Worm (Caenorhabditis elegans) whole organism, late embryonic: ENCODE data around the gene C15B12.8.

Experiments used
- K02D7.2 ChIP-seq: sonication (generic microtip); optimal IDR thresholded peaks from 2 replicates; lab custom pipeline; 2017; ENCODE audit warnings: mild to moderate bottlenecking, missing genetic modification characterization, missing compliant biosample characterization
- T23F11.4 ChIP-seq: fragments of 200-800 bp; sonication (Bioruptor generic); optimal IDR thresholded peaks from 2 replicates; lab custom pipeline; 2018; ENCODE audit warnings: mild to moderate bottlenecking, missing genetic modification characterization, missing compliant biosample characterization
- Y22D7AL.16 ChIP-seq: sonication (generic microtip); optimal IDR thresholded peaks from 2 replicates; lab custom pipeline; 2016; ENCODE audit warnings: missing genetic modification characterization, missing compliant biosample characterization
- ahr-1 ChIP-seq: sonication (generic microtip); optimal IDR thresholded peaks from 2 replicates; lab custom pipeline; 2016; ENCODE audit warnings: missing genetic modification characterization, missing compliant biosample characterization
- ama-1 ChIP-seq: fragments of 150-350 bp; optimal IDR thresholded peaks from 2 replicates; lab custom pipeline; 2014
- ceh-14 ChIP-seq: sonication (generic microtip); optimal IDR thresholded peaks from 2 replicates; lab custom pipeline; 2016; ENCODE audit warnings: missing genotype, missing genetic modification characterization, missing compliant biosample characterization
- ceh-18 ChIP-seq: sonication (generic microtip); optimal IDR thresholded peaks from 2 replicates; lab custom pipeline; 2016; ENCODE audit warnings: missing genetic modification characterization, missing compliant biosample characterization
- ceh-19 ChIP-seq: fragments of 200-800 bp; sonication (Bioruptor generic); optimal IDR thresholded peaks from 2 replicates; lab custom pipeline; 2018; ENCODE audit warnings: mild to moderate bottlenecking, missing genetic modification characterization, missing compliant biosample characterization
- ceh-24 ChIP-seq: sonication (generic microtip); optimal IDR thresholded peaks from 2 replicates; lab custom pipeline; 2016; ENCODE audit warnings: mild to moderate bottlenecking, missing genetic modification characterization, missing compliant biosample characterization
- ceh-31 ChIP-seq: sonication (generic microtip); optimal IDR thresholded peaks from 2 replicates; lab custom pipeline; 2016; ENCODE audit warnings: missing genetic modification characterization, missing compliant biosample characterization
- ceh-45 ChIP-seq: fragments of 200-800 bp; sonication (Bioruptor generic); IDR thresholded peaks from 2 replicates; pipeline ENCODE4 v1.3.6; 2022; ENCODE audit warnings: missing genetic modification reagents, missing genetic modification characterization, missing compliant biosample characterization
- ceh-48 ChIP-seq: sonication (generic microtip); optimal IDR thresholded peaks from 2 replicates; lab custom pipeline; 2016; ENCODE audit warnings: missing genetic modification characterization, inconsistent platforms, missing compliant biosample characterization
- ceh-6 ChIP-seq: fragments of 200-800 bp; sonication (Bioruptor generic); optimal IDR thresholded peaks from 2 replicates; lab custom pipeline; 2018; ENCODE audit warnings: mild to moderate bottlenecking, missing genetic modification characterization, missing compliant biosample characterization
- che-1 ChIP-seq: sonication (generic microtip); optimal IDR thresholded peaks from 2 replicates; lab custom pipeline; 2016; ENCODE audit warnings: mild to moderate bottlenecking, missing genetic modification characterization, missing compliant biosample characterization
- dmd-4 ChIP-seq: sonication (generic microtip); optimal IDR thresholded peaks from 2 replicates; lab custom pipeline; 2016; ENCODE audit warnings: borderline replicate concordance, missing genetic modification characterization, missing compliant biosample characterization
- dve-1 ChIP-seq: sonication (generic microtip); optimal IDR thresholded peaks from 2 replicates; lab custom pipeline; 2017; ENCODE audit warnings: antibody characterized with exemption, mild to moderate bottlenecking, missing genetic modification characterization, missing compliant biosample characterization
- elt-2 ChIP-seq: sonication (generic microtip); optimal IDR thresholded peaks from 2 replicates; lab custom pipeline; 2016; ENCODE audit warnings: missing genetic modification reagents, missing genetic modification characterization, missing compliant biosample characterization
- elt-4 ChIP-seq: sonication (generic microtip); optimal IDR thresholded peaks from 2 replicates; lab custom pipeline; 2016; ENCODE audit warnings: missing genetic modification characterization, missing compliant biosample characterization
- ets-4 ChIP-seq: sonication (generic microtip); optimal IDR thresholded peaks from 2 replicates; lab custom pipeline; 2016; ENCODE audit warnings: missing genetic modification characterization, missing compliant biosample characterization
- fax-1 ChIP-seq: sonication (generic microtip); optimal IDR thresholded peaks from 2 replicates; lab custom pipeline; 2016; ENCODE audit warnings: missing genotype, missing genetic modification characterization, missing compliant biosample characterization
- gmeb-2 ChIP-seq: sonication (generic microtip); optimal IDR thresholded peaks from 2 replicates; lab custom pipeline; 2016; ENCODE audit warnings: missing genetic modification characterization, inconsistent platforms, missing compliant biosample characterization
- hlh-13 ChIP-seq: fragments of 200-800 bp; sonication (Bioruptor generic); optimal IDR thresholded peaks from 2 replicates; lab custom pipeline; 2018; ENCODE audit warnings: mild to moderate bottlenecking, missing genetic modification characterization, missing compliant biosample characterization
- lim-6 ChIP-seq: sonication (generic microtip); optimal IDR thresholded peaks from 2 replicates; lab custom pipeline; 2016; ENCODE audit warnings: missing genetic modification characterization, missing compliant biosample characterization
- madf-2 ChIP-seq: sonication (generic microtip); optimal IDR thresholded peaks from 2 replicates; lab custom pipeline; 2017; ENCODE audit warnings: missing genetic modification characterization, missing compliant biosample characterization
- nfya-1 ChIP-seq: sonication (generic microtip); optimal IDR thresholded peaks from 2 replicates; lab custom pipeline; 2017; ENCODE audit warnings: missing genetic modification characterization, mild to moderate bottlenecking, missing compliant biosample characterization, antibody characterized with exemption, moderate library complexity
- odd-2 ChIP-seq: sonication (generic microtip); optimal IDR thresholded peaks from 2 replicates; lab custom pipeline; 2017; ENCODE audit warnings: antibody characterized with exemption, mild to moderate bottlenecking, missing genetic modification characterization, missing compliant biosample characterization
- pag-3 ChIP-seq: sonication (generic microtip); optimal IDR thresholded peaks from 2 replicates; lab custom pipeline; 2016; ENCODE audit warnings: missing compliant biosample characterization, missing genetic modification characterization, borderline replicate concordance
- pat-9 ChIP-seq: fragments of 200-800 bp; sonication (Bioruptor generic); optimal IDR thresholded peaks from 2 replicates; lab custom pipeline; 2018; ENCODE audit warnings: mild to moderate bottlenecking, missing genetic modification characterization, moderate library complexity, missing compliant biosample characterization
- pax-1 ChIP-seq: fragments of 150-350 bp; optimal IDR thresholded peaks from 2 replicates; lab custom pipeline; 2014; ENCODE audit warnings: missing biosample characterization, missing genetic modification characterization
- pha-4 ChIP-seq: fragments of 150-350 bp; optimal IDR thresholded peaks from 2 replicates; lab custom pipeline; 2018; ENCODE audit warnings: missing biosample characterization, missing genetic modification reagents, missing genetic modification characterization
- pqm-1 ChIP-seq: sonication (generic microtip); optimal IDR thresholded peaks from 2 replicates; lab custom pipeline; 2016; ENCODE audit warnings: missing genetic modification characterization, missing compliant biosample characterization
- ref-2 ChIP-seq: sonication (generic microtip); optimal IDR thresholded peaks from 2 replicates; lab custom pipeline; 2016; ENCODE audit warnings: missing genetic modification characterization, missing compliant biosample characterization
- rnt-1 ChIP-seq: sonication (generic microtip); optimal IDR thresholded peaks from 2 replicates; lab custom pipeline; 2016; ENCODE audit warnings: missing genetic modification characterization, missing compliant biosample characterization
- sox-2 ChIP-seq: fragments of 200-800 bp; sonication (Bioruptor generic); IDR thresholded peaks from 2 replicates; pipeline ENCODE4 v1.3.6; 2022; ENCODE audit warnings: missing genetic modification reagents, missing genetic modification characterization, missing compliant biosample characterization
- sox-4 ChIP-seq: sonication (generic microtip); optimal IDR thresholded peaks from 2 replicates; lab custom pipeline; 2017; ENCODE audit warnings: mild to moderate bottlenecking, missing genetic modification characterization, inconsistent platforms, missing compliant biosample characterization
- ttx-3 ChIP-seq: sonication (generic microtip); optimal IDR thresholded peaks from 2 replicates; lab custom pipeline; 2016; ENCODE audit warnings: missing genetic modification reagents, missing genetic modification characterization, missing compliant biosample characterization
- unc-42 ChIP-seq: sonication (generic microtip); optimal IDR thresholded peaks from 2 replicates; lab custom pipeline; 2016; ENCODE audit warnings: missing genotype, missing genetic modification characterization, missing compliant biosample characterization
- unc-55 ChIP-seq: sonication (generic microtip); optimal IDR thresholded peaks from 2 replicates; lab custom pipeline; 2017; ENCODE audit warnings: missing biosample characterization, missing genetic modification reagents, missing genetic modification characterization
- unc-86 ChIP-seq: sonication (generic microtip); optimal IDR thresholded peaks from 2 replicates; lab custom pipeline; 2016; ENCODE audit warnings: missing genetic modification characterization, missing compliant biosample characterization
- zip-5 ChIP-seq: sonication (generic microtip); optimal IDR thresholded peaks from 2 replicates; lab custom pipeline; 2016; ENCODE audit warnings: missing genetic modification characterization, missing compliant biosample characterization
- ztf-16 ChIP-seq: sonication (generic microtip); optimal IDR thresholded peaks from 2 replicates; lab custom pipeline; 2017; ENCODE audit warnings: missing genetic modification characterization, missing compliant biosample characterization

The C15B12.8 gene

ce11 chrX:6435812-6436211 is 38.3 kb upstream of the C15B12.8 start:
- TF ChIP-seq unc-86: no peak
- no peak for TF ChIP-seq elt-2
- TF ChIP-seq, all 69 proteins: peak for 0

ce11 chrX:6437545-6437944 is 36.5 kb upstream of the C15B12.8 start, which contains the start of gene K10C2.8:
Gene K10C2.8, minus strand, starts transcription at chrX:6437645.
- TF ChIP-seq Y22D7AL.16 (no peak), T23F11.4 (no peak), hlh-13 (no peak), sox-2 (GFP tag; lab: Robert Waterston, UW) (no peak), ttx-3 (tag; lab: Kevin White, UChicago) (no peak), gmeb-2 (tag; lab: Kevin White, UChicago) (no peak), pqm-1 (no peak)

- TF ChIP-seq elt-2 (no peak), ceh-6 (GFP tag; lab: Kevin White, UChicago) (no peak), pha-4 (no peak), elt-4 (tag; lab: Kevin White, UChicago) (no peak), pax-1 (tag; lab: Kevin White, UChicago) (no peak), K02D7.2 (tag; lab: Kevin White, UChicago) (no peak), ttx-3 (tag; lab: Kevin White, UChicago) (no peak), ceh-45 (GFP tag; lab: Robert Waterston, UW) (no peak), ztf-16 (tag; lab: Kevin White, UChicago) (no peak), ceh-14 (no peak)
Measured at ce11 chrX:6440464-6440863, 33.6 kb upstream of the C15B12.8 start, which contains the start of gene K10C2.14. Gene K10C2.14, minus strand, starts transcription at chrX:6440564.

- TF ChIP-seq zip-5 (tag; lab: Kevin White, UChicago) (no peak), ceh-19 (GFP tag; lab: Kevin White, UChicago) (no peak), rnt-1 (tag; lab: Kevin White, UChicago) (no peak), unc-42 (no peak), ets-4 (tag; lab: Kevin White, UChicago) (no peak), fax-1 (no peak), ama-1 (no peak)
Measured at ce11 chrX:6443373-6443772, 30.7 kb upstream of the C15B12.8 start, which contains the start of gene K10C2.7. Gene K10C2.7, minus strand, starts transcription at chrX:6443473.

DNA sequence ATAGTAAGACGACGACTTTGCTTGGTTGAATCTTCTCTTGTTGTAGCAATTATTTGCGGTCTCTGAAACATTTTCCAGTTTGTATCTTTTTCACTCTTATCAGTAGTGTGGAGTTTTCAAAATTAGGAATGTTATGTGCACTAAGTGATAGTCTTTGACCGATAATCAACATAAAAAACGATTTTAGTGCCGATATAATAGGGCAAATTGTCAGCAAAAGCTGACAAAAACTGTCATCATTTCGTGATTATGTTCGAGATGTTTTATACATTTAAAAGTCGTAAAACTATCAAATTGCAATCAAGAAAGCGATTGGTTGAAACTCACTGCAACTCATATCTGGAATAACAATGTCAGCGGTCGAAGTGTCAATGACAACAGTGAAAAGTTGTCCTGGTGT is 28.8 kb upstream of the C15B12.8 start:
- TF ChIP-seq nfya-1 (no peak), unc-55 (GFP tag; lab: Kevin White, UChicago) (no peak), che-1 (tag; lab: Kevin White, UChicago) (no peak), odd-2 (tag; lab: Kevin White, UChicago) (no peak), gmeb-2 (tag; lab: Kevin White, UChicago) (no peak), ref-2 (tag; lab: Kevin White, UChicago) (no peak), lim-6 (no peak), ceh-18 (tag; lab: Kevin White, UChicago) (no peak)
- TF ChIP-seq, all 69 proteins: peak for 0

DNA sequence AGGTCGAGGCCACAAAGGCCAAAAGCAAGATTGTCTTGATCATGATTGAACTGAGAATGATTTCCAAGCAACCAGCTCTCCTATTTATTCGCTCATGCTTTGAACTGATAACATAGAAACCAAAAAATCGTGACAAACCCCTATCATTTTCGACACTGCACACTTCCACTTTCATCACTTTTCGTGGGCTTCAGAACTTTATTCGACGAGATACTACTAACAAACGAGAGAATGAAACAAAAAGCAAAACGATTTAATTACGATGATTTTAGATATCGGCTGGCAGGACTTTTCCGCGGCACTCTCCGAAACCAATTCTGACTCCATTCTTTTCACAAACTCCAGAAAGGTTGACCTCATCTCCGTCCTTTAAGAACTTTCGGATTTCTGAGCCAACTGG is 27.5 kb upstream of the C15B12.8 start, which contains the start of gene asp-14:
Gene asp-14 (minus strand): TSS at position 101 of the 400 bp plus-strand sequence.
- TF ChIP-seq sox-4 (tag; lab: Kevin White, UChicago) (no peak), ttx-3 (tag; lab: Kevin White, UChicago) (no peak), ceh-24 (no peak), ahr-1 (tag; lab: Kevin White, UChicago) (no peak), fax-1 (no peak), ceh-48 (tag; lab: Kevin White, UChicago) (no peak), zip-5 (tag; lab: Kevin White, UChicago) (no peak), madf-2 (tag; lab: Kevin White, UChicago) (no peak), dve-1 (tag; lab: Kevin White, UChicago) (no peak), ceh-31 (tag; lab: Kevin White, UChicago) (no peak), pat-9 (tag; lab: Kevin White, UChicago) (no peak), Y22D7AL.16 (no peak), pag-3 (tag; lab: Kevin White, UChicago) (no peak), dmd-4 (tag; lab: Kevin White, UChicago) (no peak), pha-4 (no peak)
